Fruit fly (Drosophila melanogaster) whole organism, embryonic: ENCODE results near the gene CG33293.

ENCODE experiments used
- Adf1 ChIP-seq: fragments of 200-800 bp; sonication (Bioruptor generic); IDR thresholded peaks from 2 replicates; pipeline ENCODE4 v1.3.6; 2022; ENCODE audit warnings: missing biosample characterization, missing genetic modification characterization
- Asciz ChIP-seq: fragments of 200-800 bp; sonication (Bioruptor generic); optimal IDR thresholded peaks from 2 replicates; lab custom pipeline; 2017; ENCODE audit warnings: missing biosample characterization, mild to moderate bottlenecking, missing genetic modification characterization, missing genetic modification reagents
- Atf3 ChIP-seq: fragments of 200-800 bp; sonication (Bioruptor generic); optimal IDR thresholded peaks from 3 replicates; lab custom pipeline; 2016; ENCODE audit warnings: missing biosample characterization, missing genetic modification characterization
- CG10565 ChIP-seq: fragments of 200-800 bp; sonication (Bioruptor generic); optimal IDR thresholded peaks from 3 replicates; lab custom pipeline; 2016; ENCODE audit warnings: missing biosample characterization, mild to moderate bottlenecking, missing genetic modification characterization
- CG11504 ChIP-seq: fragments of 200-800 bp; sonication (Bioruptor generic); optimal IDR thresholded peaks from 3 replicates; lab custom pipeline; 2019; ENCODE audit warnings: missing biosample characterization, mild to moderate bottlenecking, missing genetic modification characterization, moderate library complexity
- CG12744 ChIP-seq: fragments of 200-800 bp; sonication (Bioruptor generic); optimal IDR thresholded peaks from 2 replicates; lab custom pipeline; 2016; ENCODE audit warnings: missing biosample characterization, missing genetic modification characterization
- CG13287 ChIP-seq: fragments of 200-800 bp; sonication (Bioruptor generic); IDR thresholded peaks from 2 replicates; pipeline ENCODE4 v1.3.6; 2022; ENCODE audit warnings: missing biosample characterization, missing genetic modification characterization; ENCODE audit not compliant: partially characterized antibody
- CG13894 ChIP-seq: fragments of 200-800 bp; sonication (Bioruptor generic); optimal IDR thresholded peaks from 3 replicates; lab custom pipeline; 2018; ENCODE audit warnings: missing biosample characterization, mild to moderate bottlenecking, missing genetic modification characterization, moderate library complexity
- CG14050 ChIP-seq: fragments of 200-800 bp; sonication (Bioruptor generic); IDR thresholded peaks from 3 replicates; pipeline ENCODE4 v1.3.6; 2022; ENCODE audit warnings: missing biosample characterization, missing genetic modification characterization
- CG15011 ChIP-seq: fragments of 200-800 bp; sonication (Bioruptor generic); optimal IDR thresholded peaks from 3 replicates; lab custom pipeline; 2018; ENCODE audit warnings: missing biosample characterization, mild to moderate bottlenecking, missing genetic modification characterization
- CG17186 ChIP-seq: fragments of 200-800 bp; sonication (Bioruptor generic); optimal IDR thresholded peaks from 3 replicates; lab custom pipeline; 2017; ENCODE audit warnings: missing biosample characterization, missing genetic modification reagents, missing genetic modification characterization
- CG17328 ChIP-seq: fragments of 200-800 bp; sonication (Bioruptor generic); IDR thresholded peaks from 2 replicates; pipeline ENCODE4 v1.3.6; 2022; ENCODE audit warnings: missing biosample characterization, missing genetic modification characterization
- CG18619 ChIP-seq: fragments of 200-800 bp; sonication (Bioruptor generic); optimal IDR thresholded peaks from 3 replicates; lab custom pipeline; 2017; ENCODE audit warnings: missing biosample characterization, mild to moderate bottlenecking, missing genetic modification characterization
- CG2712 ChIP-seq: fragments of 200-800 bp; optimal IDR thresholded peaks from 3 replicates; lab custom pipeline; 2019; ENCODE audit warnings: missing biosample characterization, mild to moderate bottlenecking, missing genetic modification characterization, moderate library complexity
- CG2875 ChIP-seq: fragments of 200-800 bp; sonication (Bioruptor generic); optimal IDR thresholded peaks from 2 replicates; lab custom pipeline; 2017; ENCODE audit warnings: missing biosample characterization, mild to moderate bottlenecking, missing genetic modification characterization, missing genetic modification reagents
- CG3163 ChIP-seq: fragments of 200-800 bp; sonication (Bioruptor generic); optimal IDR thresholded peaks from 3 replicates; lab custom pipeline; 2016; ENCODE audit warnings: missing biosample characterization, missing genetic modification characterization
- CG3407 ChIP-seq: fragments of 200-800 bp; sonication (Bioruptor generic); optimal IDR thresholded peaks from 2 replicates; lab custom pipeline; 2018; ENCODE audit warnings: missing biosample characterization, mild to moderate bottlenecking, missing genetic modification characterization
- CG3726 ChIP-seq: fragments of 200-800 bp; sonication (Bioruptor generic); IDR thresholded peaks from 3 replicates; pipeline ENCODE4, ENCODE4 v1.3.6; 2022; ENCODE audit warnings: missing biosample characterization, missing genetic modification characterization
- CG3995 ChIP-seq: fragments of 200-800 bp; sonication (Bioruptor generic); optimal IDR thresholded peaks from 3 replicates; lab custom pipeline; 2016; ENCODE audit warnings: missing biosample characterization, missing genetic modification characterization
- CG42726 ChIP-seq: fragments of 200-800 bp; sonication (Bioruptor generic); IDR thresholded peaks from 2 replicates; pipeline ENCODE4 v1.3.6; 2022; ENCODE audit warnings: missing biosample characterization, missing genetic modification characterization; ENCODE audit not compliant: partially characterized antibody
- CG4617 ChIP-seq: fragments of 200-800 bp; sonication (Bioruptor generic); optimal IDR thresholded peaks from 3 replicates; lab custom pipeline; 2016; ENCODE audit warnings: missing biosample characterization, missing genetic modification characterization, borderline replicate concordance
- CG4820 ChIP-seq: fragments of 200-800 bp; sonication (Bioruptor generic); optimal IDR thresholded peaks from 3 replicates; lab custom pipeline; 2016; ENCODE audit warnings: missing biosample characterization, missing genetic modification characterization
- CG6683 ChIP-seq: fragments of 200-800 bp; sonication (Bioruptor generic); optimal IDR thresholded peaks from 2 replicates; lab custom pipeline; 2017; ENCODE audit warnings: missing biosample characterization, mild to moderate bottlenecking, missing genetic modification characterization, missing genetic modification reagents
- CG9437 ChIP-seq: fragments of 200-800 bp; sonication (Bioruptor generic); optimal IDR thresholded peaks from 2 replicates; lab custom pipeline; 2018; ENCODE audit warnings: missing biosample characterization, mild to moderate bottlenecking, missing genetic modification characterization
- CG9817 ChIP-seq: fragments of 200-800 bp; sonication (Bioruptor generic); optimal IDR thresholded peaks from 2 replicates; lab custom pipeline; 2018; ENCODE audit warnings: missing biosample characterization, mild to moderate bottlenecking, missing genetic modification characterization, moderate library complexity
- CoRest ChIP-seq: fragments of 200-800 bp; sonication (Bioruptor generic); optimal IDR thresholded peaks from 3 replicates; lab custom pipeline; 2018; ENCODE audit warnings: missing biosample characterization, mild to moderate bottlenecking, missing genetic modification characterization, moderate library complexity
- Dfd ChIP-seq, 2 experiments: fragments of >200 bp; optimal IDR thresholded peaks; 2 replicates each; lab custom pipeline; 2017; ENCODE audit warnings: missing biosample characterization in 2 of 2, missing genetic modification characterization in 2 of 2
- Dref ChIP-seq: fragments of 200-800 bp; sonication (Bioruptor generic); IDR thresholded peaks from 2 replicates; pipeline ENCODE4 v1.3.6; 2022; ENCODE audit warnings: missing biosample characterization, missing genetic modification characterization
- HLH54F ChIP-seq: fragments of 200-800 bp; sonication (Bioruptor generic); optimal IDR thresholded peaks from 3 replicates; lab custom pipeline; 2016; ENCODE audit warnings: missing biosample characterization, missing genetic modification characterization
- Hmx ChIP-seq: fragments of 200-800 bp; sonication (Bioruptor generic); optimal IDR thresholded peaks from 2 replicates; lab custom pipeline; 2016; ENCODE audit warnings: missing biosample characterization, missing genetic modification characterization
- Xbp1 ChIP-seq: fragments of 200-800 bp; sonication (Bioruptor generic); optimal IDR thresholded peaks from 3 replicates; lab custom pipeline; 2016; ENCODE audit warnings: missing biosample characterization, mild to moderate bottlenecking, missing genetic modification characterization
- az2 ChIP-seq: fragments of 200-800 bp; sonication (Bioruptor generic); optimal IDR thresholded peaks from 3 replicates; lab custom pipeline; 2016; ENCODE audit warnings: missing biosample characterization, missing genetic modification characterization
- bsh ChIP-seq, 2 experiments: fragments of 200-800 bp; sonication (Bioruptor generic); optimal IDR thresholded peaks; 2 replicates each; lab custom pipeline; 2017 to 2018; ENCODE audit warnings: mild to moderate bottlenecking in 2 of 2, missing biosample characterization in 2 of 2, missing genetic modification characterization in 2 of 2, moderate library complexity in 1 of 2
- cad ChIP-seq: fragments of >200 bp; optimal IDR thresholded peaks from 2 replicates; lab custom pipeline; 2017; ENCODE audit warnings: missing biosample characterization, missing genetic modification characterization
- chm ChIP-seq: fragments of 200-800 bp; sonication (Bioruptor generic); IDR thresholded peaks from 2 replicates; pipeline ENCODE4 v1.3.6; 2022; ENCODE audit warnings: missing biosample characterization, missing genetic modification characterization
- emc ChIP-seq: fragments of 200-800 bp; sonication (Bioruptor generic); optimal IDR thresholded peaks from 2 replicates; lab custom pipeline; 2016; ENCODE audit warnings: missing biosample characterization, missing genetic modification characterization
- eve ChIP-seq, 2 experiments: fragments of >200 bp; optimal IDR thresholded peaks; 2 replicates each; lab custom pipeline; 2017; ENCODE audit warnings: missing biosample characterization in 2 of 2, missing genetic modification characterization in 2 of 2
- ewg ChIP-seq: fragments of 200-800 bp; sonication (Bioruptor generic); optimal IDR thresholded peaks from 3 replicates; lab custom pipeline; 2017; ENCODE audit warnings: mild to moderate bottlenecking, missing biosample characterization, missing genetic modification reagents, missing genetic modification characterization
- fd64A ChIP-seq: fragments of 200-800 bp; sonication (Bioruptor generic); optimal IDR thresholded peaks from 3 replicates; lab custom pipeline; 2018; ENCODE audit warnings: missing biosample characterization, mild to moderate bottlenecking, missing genetic modification characterization
- ftz-f1 ChIP-seq: fragments of 200-800 bp; sonication (Bioruptor generic); optimal IDR thresholded peaks from 2 replicates; lab custom pipeline; 2016; ENCODE audit warnings: missing biosample characterization, missing genetic modification characterization
- nom ChIP-seq: fragments of 200-800 bp; sonication (Bioruptor generic); optimal IDR thresholded peaks from 2 replicates; lab custom pipeline; 2017; ENCODE audit warnings: missing biosample characterization, missing genetic modification characterization, mild to moderate bottlenecking, moderate library complexity, missing genetic modification reagents
- oc ChIP-seq: fragments of 200-800 bp; sonication (Bioruptor generic); optimal IDR thresholded peaks from 2 replicates; lab custom pipeline; 2018; ENCODE audit warnings: missing biosample characterization, mild to moderate bottlenecking, missing genetic modification characterization, moderate library complexity
- pnt ChIP-seq: fragments of 200-800 bp; sonication (Bioruptor generic); optimal IDR thresholded peaks from 3 replicates; lab custom pipeline; 2016; ENCODE audit warnings: missing biosample characterization, missing genetic modification characterization
- prd ChIP-seq, 3 experiments: fragments of >200 bp in 2 of 3; fragments of 200-800 bp in 1 of 3; sonication (Bioruptor generic) in 1 of 3; optimal IDR thresholded peaks in 2 of 3; IDR thresholded peaks in 1 of 3; 2 replicates in 2 of 3; 3 replicates in 1 of 3; pipeline versions ENCODE4 v1.3.6 to Lab custom; 2017 to 2022; ENCODE audit warnings: missing biosample characterization in 1 of 3, missing genetic modification characterization in 1 of 3
- schlank ChIP-seq: fragments of 200-800 bp; sonication (Bioruptor generic); optimal IDR thresholded peaks from 2 replicates; lab custom pipeline; 2018; ENCODE audit warnings: missing biosample characterization, mild to moderate bottlenecking, missing genetic modification characterization
- slbo ChIP-seq: fragments of 200-800 bp; sonication (Bioruptor generic); IDR thresholded peaks from 2 replicates; pipeline ENCODE4 v1.3.6; 2022; ENCODE audit warnings: missing biosample characterization, missing genetic modification characterization
- sqz ChIP-seq: fragments of 200-800 bp; sonication (Bioruptor generic); optimal IDR thresholded peaks from 3 replicates; lab custom pipeline; 2018; ENCODE audit warnings: missing biosample characterization, mild to moderate bottlenecking, missing genetic modification characterization
- tin ChIP-seq: fragments of 200-800 bp; sonication (Bioruptor generic); optimal IDR thresholded peaks from 3 replicates; lab custom pipeline; 2016; ENCODE audit warnings: missing biosample characterization, missing genetic modification characterization

CG33293 gene

dm6 chr3R:5256462-5257146 is 16.1 kb upstream of the CG33293 start, which contains the start of the genes Enoph and Hph (continued):
- TF ChIP-seq Xbp1 (peak; percentile 69), pnt (GFP tag; lab: Kevin White, UChicago) (peak; percentile 6), CG17186 (GFP tag; lab: Kevin White, UChicago) (peak; percentile 13), Asciz (GFP tag; lab: Kevin White, UChicago) (no peak), fd64A (GFP tag; lab: Kevin White, UChicago) (no peak), HLH54F (peak; percentile 61), sqz (GFP tag; lab: Kevin White, UChicago) (no peak), Adf1 (GFP tag; lab: Robert Waterston, UW) (no peak), CG10565 (GFP tag; lab: Kevin White, UChicago) (no peak), Dref (peak; percentile 88), prd (optimal IDR thresholded peaks at IDR 0.05; lab: Kevin White, UChicago) (no peak), prd (GFP tag; IDR thresholded peaks at IDR 0.05; lab: Robert Waterston, UW) (peak; percentile 74), CG14050 (GFP tag; lab: Robert Waterston, UW) (no peak), CG13894 (peak; percentile 52), emc (GFP tag; lab: Kevin White, UChicago) (no peak), ewg (GFP tag; lab: Kevin White, UChicago) (peak; percentile 31), cad (GFP tag; lab: Kevin White, UChicago) (no peak), Dfd (GFP tag; optimal IDR thresholded peaks at IDR 0.05; lab: Kevin White, UChicago) (no peak), Hmx (GFP tag; lab: Kevin White, UChicago) (no peak), CG13287 (GFP tag; lab: Robert Waterston, UW) (peak; percentile 81), Atf3 (peak; percentile 20), CG4820 (GFP tag; lab: Kevin White, UChicago) (peak; percentile 65), CG9437 (GFP tag; lab: Kevin White, UChicago) (peak; percentile 61), CG3163 (peak; percentile 14), chm (GFP tag; lab: Robert Waterston, UW) (0 out of 2 replicates have a peak, but pooled peaks have one; percentile 30), tin (GFP tag; lab: Kevin White, UChicago) (peak; percentile 69), CG42726 (GFP tag; lab: Robert Waterston, UW) (0 out of 2 replicates have a peak, but pooled peaks have one; percentile 41), CG17328 (0 out of 2 replicates have a peak, but pooled peaks have one; percentile 30), schlank (tag; lab: Kevin White, UChicago) (no peak), CoRest (tag; lab: Kevin White, UChicago) (peak; percentile 83), CG12744 (no peak), bsh (GFP tag; optimal IDR thresholded peaks at IDR 0.05; lab: Kevin White, UChicago) (peak in 1 of 2 experiments; percentile 39), CG18619 (GFP tag; lab: Kevin White, UChicago) (peak; percentile 64), CG3407 (GFP tag; lab: Kevin White, UChicago) (peak; percentile 33), CG4617 (peak; percentile 81), CG3995 (GFP tag; lab: Kevin White, UChicago) (peak; percentile 35), slbo (GFP tag; lab: Robert Waterston, UW) (peak; percentile 52; the same call in 1 of the 2 replicates), ftz-f1 (GFP tag; lab: Kevin White, UChicago) (no peak), CG2875 (GFP tag; lab: Kevin White, UChicago) (no peak), CG2712 (tag; lab: Kevin White, UChicago) (peak; percentile 76), az2 (GFP tag; lab: Kevin White, UChicago) (peak; percentile 65), CG15011 (GFP tag; lab: Kevin White, UChicago) (no peak), CG9817 (tag; lab: Kevin White, UChicago) (peak; percentile 70), CG11504 (peak; percentile 73), eve (GFP tag; optimal IDR thresholded peaks at IDR 0.05; lab: Kevin White, UChicago) (no peak), nom (GFP tag; lab: Kevin White, UChicago) (no peak), CG3726 (GFP tag; lab: Robert Waterston, UW) (no peak), oc (tag; lab: Kevin White, UChicago) (no peak), CG6683 (GFP tag; lab: Kevin White, UChicago) (no peak)
